Worm (Caenorhabditis elegans) whole organism, early embryonic: Measurements from ENCODE around the gene fbxc-52.

Source experiments
- ama-1 ChIP-seq: fragments of 150-350 bp; optimal IDR thresholded peaks from 2 replicates; lab custom pipeline; 2014
- ceh-13 ChIP-seq: fragments of 200-800 bp; sonication (Bioruptor generic); optimal IDR thresholded peaks from 2 replicates; lab custom pipeline; 2018; ENCODE audit warnings: mild to moderate bottlenecking, missing genetic modification characterization, missing compliant biosample characterization
- ceh-36 ChIP-seq: sonication (generic microtip); optimal IDR thresholded peaks from 2 replicates; lab custom pipeline; 2016; ENCODE audit warnings: missing genetic modification characterization, inconsistent platforms, missing compliant biosample characterization
- scrt-1 ChIP-seq: fragments of 200-800 bp; sonication (Bioruptor generic); IDR thresholded peaks from 2 replicates; pipeline ENCODE4 v1.3.6; 2022; ENCODE audit warnings: missing genetic modification characterization, missing compliant biosample characterization

- TF ChIP-seq ama-1 (lab: Kevin White, UChicago) (no peak), scrt-1 (no peak), ceh-36 (no peak), ceh-13 (GFP tag; lab: Kevin White, UChicago) (no peak)
Observed at ce11 chrII:3680366-3680765, 36.7 kb upstream of the fbxc-52 start.
